Worm (Caenorhabditis elegans) whole organism, L4 larva: Measurements from ENCODE around the gene sri-36.
"Not testable (repeated sequence)": the region's sequence is repeated elsewhere in the genome, so short reads cannot be mapped to it uniquely, and the experiment has no call there.

ENCODE experiments used
- T26A8.4 ChIP-seq: fragments of 200-800 bp; sonication (Bioruptor generic); IDR thresholded peaks from 2 replicates; pipeline ENCODE4 v1.3.6; 2022; ENCODE audit warnings: missing genetic modification characterization, missing compliant biosample characterization
- Y105C5A.15 ChIP-seq: fragments of 200-800 bp; sonication (Bioruptor generic); IDR thresholded peaks from 2 replicates; pipeline ENCODE4 v1.3.6; 2022; ENCODE audit warnings: missing genetic modification characterization, missing compliant biosample characterization
- aha-1 ChIP-seq: fragments of 150-350 bp; peaks from one replicate; lab custom pipeline; 2014; ENCODE audit warnings: missing biosample characterization, missing genetic modification characterization
- attf-4 ChIP-seq: sonication (generic microtip); optimal IDR thresholded peaks from 3 replicates; lab custom pipeline; 2017; ENCODE audit warnings: missing biosample characterization, missing genetic modification characterization
- ceh-20 ChIP-seq: fragments of 200-800 bp; sonication (Bioruptor generic); IDR thresholded peaks from 2 replicates; pipeline ENCODE4 v1.3.6; 2022; ENCODE audit warnings: missing genetic modification reagents, missing genetic modification characterization, missing compliant biosample characterization
- ceh-32 ChIP-seq: sonication (generic microtip); optimal IDR thresholded peaks from 2 replicates; lab custom pipeline; 2016; ENCODE audit warnings: mild to moderate bottlenecking, missing genetic modification characterization, missing compliant biosample characterization; ENCODE audit not compliant: poor library complexity
- ceh-62 ChIP-seq: sonication (generic microtip); optimal IDR thresholded peaks from 2 replicates; lab custom pipeline; 2017; ENCODE audit warnings: missing biosample characterization, missing genetic modification characterization
- ces-1 ChIP-seq: fragments of 150-350 bp; sonication (generic microtip); optimal IDR thresholded peaks from 4 replicates; lab custom pipeline; 2014; ENCODE audit warnings: missing biosample characterization, missing genetic modification reagents, missing genetic modification characterization
- ctbp-1 ChIP-seq: fragments of 200-800 bp; sonication (Bioruptor generic); IDR thresholded peaks from 2 replicates; pipeline ENCODE4 v1.3.6; 2022; ENCODE audit warnings: missing genetic modification reagents, missing genetic modification characterization, missing compliant biosample characterization
- daf-16 ChIP-seq, 3 experiments: sonication (generic microtip); optimal IDR thresholded peaks; 2 replicates each; lab custom pipeline; 2016 to 2017; ENCODE audit warnings: missing genetic modification characterization in 3 of 3, missing genetic modification reagents in 3 of 3, mild to moderate bottlenecking in 2 of 3, missing compliant biosample characterization in 2 of 3, missing biosample characterization in 1 of 3, moderate library complexity in 1 of 3
- dmd-6 ChIP-seq: fragments of 200-800 bp; sonication (Bioruptor generic); IDR thresholded peaks from 2 replicates; pipeline ENCODE4 v1.3.6; 2022; ENCODE audit warnings: missing genetic modification reagents, missing genetic modification characterization, missing compliant biosample characterization
- egl-27 ChIP-seq: sonication (generic microtip); optimal IDR thresholded peaks from 3 replicates; lab custom pipeline; 2017; ENCODE audit warnings: missing biosample characterization, missing genetic modification reagents, missing genetic modification characterization
- hlh-11 ChIP-seq: fragments of 200-800 bp; sonication (Bioruptor generic); optimal IDR thresholded peaks from 2 replicates; lab custom pipeline; 2018; ENCODE audit warnings: mild to moderate bottlenecking, missing genetic modification characterization, missing compliant biosample characterization
- hmg-1.1 ChIP-seq: fragments of 200-800 bp; sonication (Bioruptor generic); IDR thresholded peaks from 2 replicates; pipeline ENCODE4 v1.3.6; 2022; ENCODE audit warnings: missing genetic modification reagents, missing genetic modification characterization, missing compliant biosample characterization
- lim-7 ChIP-seq: fragments of 200-800 bp; sonication (Bioruptor generic); IDR thresholded peaks from 2 replicates; pipeline ENCODE4 v1.3.6; 2022; ENCODE audit warnings: missing genetic modification characterization, missing compliant biosample characterization
- lin-1 ChIP-seq: fragments of 200-800 bp; sonication (Bioruptor generic); IDR thresholded peaks from 2 replicates; pipeline ENCODE4 v1.3.6; 2022; ENCODE audit warnings: missing genetic modification reagents, missing genetic modification characterization, missing compliant biosample characterization
- mdl-1 ChIP-seq, 2 experiments: fragments of 150-350 bp in 1 of 2; sonication (generic microtip) in 1 of 2; optimal IDR thresholded peaks; 2 replicates each; lab custom pipeline; 2014 to 2017; ENCODE audit warnings: missing biosample characterization in 2 of 2, missing genetic modification characterization in 2 of 2
- mep-1 ChIP-seq: fragments of 150-350 bp; sonication (generic microtip); optimal IDR thresholded peaks from 3 replicates; lab custom pipeline; 2014; ENCODE audit warnings: missing biosample characterization, missing genetic modification characterization
- mxl-3 ChIP-seq: fragments of 200-800 bp; sonication (Bioruptor generic); optimal IDR thresholded peaks from 2 replicates; lab custom pipeline; 2018; ENCODE audit warnings: mild to moderate bottlenecking, missing genetic modification characterization, missing compliant biosample characterization
- nhr-10 ChIP-seq: fragments of 150-350 bp; optimal IDR thresholded peaks from 2 replicates; lab custom pipeline; 2014; ENCODE audit warnings: missing biosample characterization, missing genetic modification characterization
- nhr-102 ChIP-seq: sonication (generic microtip); optimal IDR thresholded peaks from 2 replicates; lab custom pipeline; 2016; ENCODE audit warnings: mild to moderate bottlenecking, missing genetic modification characterization, moderate library complexity, missing compliant biosample characterization
- nhr-11 ChIP-seq: fragments of 150-350 bp; optimal IDR thresholded peaks from 2 replicates; lab custom pipeline; 2014; ENCODE audit warnings: missing biosample characterization, missing genetic modification characterization
- nhr-25 ChIP-seq: sonication (generic microtip); optimal IDR thresholded peaks from 2 replicates; lab custom pipeline; 2017; ENCODE audit warnings: missing genetic modification characterization, mild to moderate bottlenecking, missing compliant biosample characterization, antibody characterized with exemption, moderate library complexity, borderline replicate concordance; ENCODE audit not compliant: insufficient read depth
- nhr-28 ChIP-seq: fragments of 150-350 bp; optimal IDR thresholded peaks from 2 replicates; lab custom pipeline; 2014; ENCODE audit warnings: missing biosample characterization, missing genetic modification characterization
- nhr-6 ChIP-seq: fragments of 150-350 bp; optimal IDR thresholded peaks from 2 replicates; lab custom pipeline; 2014; ENCODE audit warnings: missing biosample characterization, missing genetic modification characterization
- php-3 ChIP-seq: fragments of 200-800 bp; sonication (Bioruptor generic); IDR thresholded peaks from 2 replicates; pipeline ENCODE4 v1.3.6; 2022; ENCODE audit warnings: missing genetic modification reagents, missing genetic modification characterization, missing compliant biosample characterization
- pqm-1 ChIP-seq: sonication (generic microtip); optimal IDR thresholded peaks from 2 replicates; lab custom pipeline; 2017; ENCODE audit warnings: missing biosample characterization, missing genetic modification characterization
- sdz-12 ChIP-seq: fragments of 200-800 bp; sonication (Bioruptor generic); optimal IDR thresholded peaks from 2 replicates; lab custom pipeline; 2018; ENCODE audit warnings: mild to moderate bottlenecking, missing genetic modification characterization, missing compliant biosample characterization
- spr-1 ChIP-seq: sonication (generic microtip); optimal IDR thresholded peaks from 2 replicates; lab custom pipeline; 2016; ENCODE audit warnings: mild to moderate bottlenecking, missing genetic modification characterization, missing compliant biosample characterization
- spr-3 ChIP-seq: fragments of 200-800 bp; sonication (Bioruptor generic); optimal IDR thresholded peaks from 2 replicates; lab custom pipeline; 2018; ENCODE audit warnings: mild to moderate bottlenecking, missing genetic modification characterization, missing compliant biosample characterization
- unc-39 ChIP-seq: sonication (generic microtip); optimal IDR thresholded peaks from 2 replicates; lab custom pipeline; 2017; ENCODE audit warnings: missing biosample characterization, missing genetic modification characterization
- zag-1 ChIP-seq: fragments of 150-350 bp; optimal IDR thresholded peaks from 2 replicates; lab custom pipeline; 2014; ENCODE audit warnings: missing biosample characterization, missing genetic modification characterization
- zfp-3 ChIP-seq: fragments of 200-800 bp; sonication (Bioruptor generic); conservative IDR thresholded peaks from 2 replicates; pipeline ENCODE4 v1.3.6; 2022; ENCODE audit warnings: missing genetic modification reagents, missing genetic modification characterization, missing compliant biosample characterization

sri-36 gene

DNA sequence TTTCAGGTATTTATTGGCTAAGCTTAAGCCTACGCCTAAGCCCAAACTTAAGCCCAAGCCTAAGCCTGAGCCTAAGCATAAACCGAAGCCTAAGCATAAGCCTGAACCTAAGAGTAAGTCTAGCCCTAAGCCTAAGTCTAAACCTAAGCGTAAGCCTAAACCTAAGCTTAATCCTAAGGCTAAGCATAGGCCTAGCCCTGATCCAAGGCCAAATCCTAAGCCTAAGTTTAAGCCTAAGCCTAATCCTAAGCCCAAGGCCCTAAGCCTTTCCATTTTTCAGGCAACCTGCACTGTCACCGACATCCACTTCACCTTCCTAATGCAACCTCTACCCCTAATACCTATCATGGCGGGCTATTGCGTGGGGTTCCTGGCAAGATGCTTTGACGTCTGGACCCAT is 25.6 kb upstream of the sri-36 start:
- TF ChIP-seq spr-3 (GFP tag; lab: Kevin White, UChicago): no peak
- no peak for TF ChIP-seq mxl-3 (GFP tag; lab: Kevin White, UChicago)
- TF ChIP-seq nhr-10 (tag; lab: Kevin White, UChicago): no peak
- TF ChIP-seq nhr-6 (tag; lab: Kevin White, UChicago): no peak
- TF ChIP-seq hlh-11 (tag; lab: Kevin White, UChicago): no peak
- no peak for TF ChIP-seq lin-1
- TF ChIP-seq nhr-25: no peak
- no peak for TF ChIP-seq lim-7 (GFP tag; lab: Robert Waterston, UW)
- no peak for TF ChIP-seq spr-1 (tag; lab: Kevin White, UChicago)
- TF ChIP-seq ctbp-1 (GFP tag; lab: Robert Waterston, UW): no peak
- no peak for TF ChIP-seq zag-1 (tag; lab: Kevin White, UChicago)
- TF ChIP-seq attf-4 (tag; lab: Kevin White, UChicago): no peak
- no peak for TF ChIP-seq ceh-62 (tag; lab: Kevin White, UChicago)
- no peak for TF ChIP-seq nhr-11 (tag; lab: Kevin White, UChicago)

DNA sequence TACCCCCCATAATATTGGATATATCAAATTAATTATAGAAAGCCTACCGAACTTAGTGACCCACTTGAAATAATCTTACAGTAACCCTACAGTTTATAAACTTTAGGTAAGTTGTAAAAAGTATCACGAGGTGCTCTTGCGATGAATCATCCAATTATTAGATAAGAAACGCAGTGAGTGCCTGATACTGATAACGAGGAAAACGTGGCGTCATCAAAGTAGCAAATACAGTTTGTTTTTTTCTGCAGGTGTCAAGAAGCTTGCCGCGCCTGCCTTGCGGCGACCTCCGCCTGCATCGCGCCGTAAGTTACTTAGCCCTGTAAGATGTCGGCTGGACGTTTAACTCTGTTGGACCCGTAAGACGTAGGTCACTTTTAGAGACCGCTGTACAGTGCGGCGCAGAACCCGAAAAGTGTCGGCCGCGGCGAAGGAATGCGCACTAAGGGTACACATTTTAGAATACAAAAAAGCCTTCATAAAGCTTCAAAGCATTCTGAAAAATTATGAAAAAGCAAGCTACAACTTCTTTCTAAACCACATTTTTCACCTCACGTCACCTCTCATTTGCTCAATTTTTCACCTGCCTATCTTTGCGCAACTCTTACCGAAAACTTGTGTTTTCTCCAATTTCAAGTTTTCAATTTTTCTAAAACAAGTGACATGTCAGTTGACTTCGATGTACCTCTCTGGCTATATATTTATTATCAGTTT is 25.0 kb upstream of the sri-36 start, which contains the start of gene sri-38:
TSS of gene sri-38 (plus strand) at position 661 of the 711 bp plus-strand sequence.
- TF ChIP-seq nhr-102 (tag; lab: Kevin White, UChicago) (peak; percentile 45), dmd-6 (GFP tag; lab: Robert Waterston, UW) (peak; percentile 62), pqm-1 (tag; lab: Kevin White, UChicago) (peak; percentile 77), mep-1 (tag; lab: Kevin White, UChicago) (no peak), nhr-28 (peak; percentile 65), lin-1 (peak; percentile 49; the same call in 1 of the 2 replicates), hlh-11 (tag; lab: Kevin White, UChicago) (peak; percentile 67), daf-16 (GFP tag; optimal IDR thresholded peaks at IDR 0.05; lab: Kevin White, UChicago) (no peak), daf-16 (tag; optimal IDR thresholded peaks at IDR 0.05; lab: Kevin White, UChicago) (peak; percentile 49), Y105C5A.15 (GFP tag; lab: Robert Waterston, UW) (no peak), mdl-1 (tag; optimal IDR thresholded peaks at IDR 0.05; lab: Kevin White, UChicago) (peak in 1 of 2 experiments; percentile 3), ces-1 (no peak), mxl-3 (GFP tag; lab: Kevin White, UChicago) (peak; percentile 17), php-3 (GFP tag; lab: Robert Waterston, UW) (peak; percentile 72), ceh-20 (no peak)

DNA sequence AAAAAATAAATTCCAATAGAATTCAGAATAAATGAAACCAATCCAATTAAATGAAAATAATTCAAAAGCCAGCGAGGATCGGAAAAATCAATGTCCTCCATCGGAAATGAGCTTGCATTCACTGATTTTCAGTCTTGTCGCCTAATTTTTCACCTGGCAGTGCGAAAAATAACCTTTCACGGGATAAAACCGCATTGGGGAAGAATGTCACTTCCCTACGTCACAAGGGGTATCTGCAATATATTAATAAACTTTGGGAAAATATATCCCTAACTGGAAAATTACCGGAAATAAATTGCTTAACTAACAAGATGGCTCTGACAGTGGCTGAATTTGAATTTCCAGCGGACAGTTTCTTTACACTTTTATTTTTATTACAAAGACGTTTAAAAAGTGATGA is 19.9 kb upstream of the sri-36 start, which contains the start of gene sri-77:
TSS of gene sri-77 (minus strand) at position 101 of the 400 bp plus-strand sequence.
- TF ChIP-seq egl-27 (no peak), unc-39 (tag; lab: Kevin White, UChicago) (no peak)

DNA sequence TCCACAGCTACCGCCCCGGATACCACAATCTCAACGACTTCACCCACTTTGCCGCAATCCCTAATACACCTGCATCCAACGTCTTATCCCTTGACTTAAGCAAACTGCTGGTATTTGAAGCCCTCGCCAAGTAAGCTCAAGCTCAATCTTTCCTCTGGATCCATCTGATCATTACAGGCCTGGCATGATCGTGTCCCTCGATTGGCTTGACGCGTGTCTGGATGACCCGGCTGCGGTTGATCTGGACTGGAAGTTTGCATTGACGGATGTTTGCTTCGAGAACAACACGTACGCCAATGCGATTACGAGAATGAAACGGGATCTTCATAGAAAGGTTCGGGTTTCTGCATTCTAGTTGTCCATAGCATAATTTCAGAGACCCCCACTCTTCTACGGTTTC is 15.5 kb upstream of the sri-36 start:
- peak; percentile 91 for TF ChIP-seq aha-1
- TF ChIP-seq ceh-32 (tag; lab: Kevin White, UChicago): no peak
- TF ChIP-seq egl-27: no peak
- TF ChIP-seq hmg-1.1 (GFP tag; lab: Robert Waterston, UW): no peak

DNA sequence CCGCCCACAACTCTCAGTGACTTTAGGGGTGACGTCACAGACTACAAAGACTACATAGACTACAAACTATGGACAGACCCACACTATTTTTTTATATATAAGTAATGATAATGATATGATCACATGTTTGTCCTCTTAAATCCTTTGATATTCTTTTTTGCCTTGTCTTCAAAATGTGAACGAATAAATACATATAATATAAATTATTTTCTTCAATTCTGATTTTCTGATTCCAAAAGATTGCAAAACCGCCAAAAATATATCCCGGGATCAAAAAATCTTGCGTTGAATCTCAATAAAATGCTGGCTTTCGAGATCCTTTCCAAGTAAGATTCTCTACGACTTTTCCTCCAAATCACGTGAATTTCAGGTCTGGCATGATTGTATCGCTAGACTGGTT is 14.8 kb upstream of the sri-36 start, which contains the start of gene F33H12.1:
TSS of gene F33H12.1 (plus strand) at position 301 of the 400 bp plus-strand sequence.
- TF ChIP-seq zfp-3 (GFP tag; lab: Robert Waterston, UW); T26A8.4 (GFP tag; lab: Robert Waterston, UW); sdz-12 (GFP tag; lab: Kevin White, UChicago): not testable (repeated sequence)
